Worm (Caenorhabditis elegans) whole organism, L1 larva: ENCODE measurements around the gene Y46G5A.29.

Experiments used
- C16A3.4 ChIP-seq: fragments of 150-350 bp; optimal IDR thresholded peaks from 2 replicates; lab custom pipeline; 2014; ENCODE audit warnings: missing biosample characterization, missing genetic modification characterization
- C34B4.2 ChIP-seq: sonication (generic microtip); optimal IDR thresholded peaks from 2 replicates; lab custom pipeline; 2017; ENCODE audit warnings: mild to moderate bottlenecking, missing genetic modification characterization, missing compliant biosample characterization
- Y116A8C.19 ChIP-seq: sonication (generic microtip); optimal IDR thresholded peaks from 2 replicates; lab custom pipeline; 2016; ENCODE audit warnings: missing compliant biosample characterization, missing genetic modification characterization, borderline replicate concordance
- aha-1 ChIP-seq: fragments of 150-350 bp; optimal IDR thresholded peaks from 2 replicates; lab custom pipeline; 2014; ENCODE audit warnings: missing biosample characterization, missing genetic modification characterization
- alr-1 ChIP-seq: fragments of 200-800 bp; sonication (Bioruptor generic); optimal IDR thresholded peaks from 2 replicates; lab custom pipeline; 2018; ENCODE audit warnings: borderline replicate concordance, mild to moderate bottlenecking, missing genetic modification characterization, missing compliant biosample characterization
- aly-2 ChIP-seq: fragments of 150-350 bp; optimal IDR thresholded peaks from 2 replicates; lab custom pipeline; 2014; ENCODE audit warnings: missing biosample characterization, missing genetic modification characterization
- ama-1 ChIP-seq: fragments of 150-350 bp; optimal IDR thresholded peaks from 2 replicates; lab custom pipeline; 2014
- ceh-8 ChIP-seq: fragments of 200-800 bp; sonication (Bioruptor generic); optimal IDR thresholded peaks from 2 replicates; lab custom pipeline; 2018; ENCODE audit warnings: mild to moderate bottlenecking, missing genetic modification characterization, moderate library complexity, missing compliant biosample characterization
- ceh-88 ChIP-seq: fragments of 200-800 bp; sonication (Bioruptor generic); IDR thresholded peaks from 2 replicates; pipeline ENCODE4 v1.3.6; 2022; ENCODE audit warnings: missing genetic modification characterization, missing compliant biosample characterization
- ceh-90 ChIP-seq: sonication (generic microtip); optimal IDR thresholded peaks from 2 replicates; lab custom pipeline; 2016; ENCODE audit warnings: missing genetic modification characterization, missing compliant biosample characterization
- ces-1 ChIP-seq: fragments of 150-350 bp; optimal IDR thresholded peaks from 2 replicates; lab custom pipeline; 2014; ENCODE audit warnings: missing biosample characterization, missing genetic modification reagents, missing genetic modification characterization
- dsc-1 ChIP-seq: sonication (generic microtip); optimal IDR thresholded peaks from 2 replicates; lab custom pipeline; 2016; ENCODE audit warnings: mild to moderate bottlenecking, missing genetic modification characterization, missing compliant biosample characterization
- efl-1 ChIP-seq, 4 experiments: fragments of 150-350 bp; optimal IDR thresholded peaks in 3 of 4; peaks in 1 of 4; 1 replicate in 1 of 4; 2 replicates in 3 of 4; lab custom pipeline; 2014; ENCODE audit warnings: missing biosample characterization in 2 of 4, missing genetic modification characterization in 2 of 4, missing genetic modification reagents in 2 of 4
- efl-3 ChIP-seq: fragments of 200-800 bp; sonication (Bioruptor generic); optimal IDR thresholded peaks from 2 replicates; lab custom pipeline; 2018; ENCODE audit warnings: mild to moderate bottlenecking, missing genetic modification characterization, missing compliant biosample characterization
- egl-13 ChIP-seq: sonication (generic microtip); optimal IDR thresholded peaks from 2 replicates; lab custom pipeline; 2016; ENCODE audit warnings: missing genotype, missing genetic modification reagents, missing genetic modification characterization, missing compliant biosample characterization
- egl-27 ChIP-seq, 2 experiments: fragments of 150-350 bp in 1 of 2; sonication (generic microtip); optimal IDR thresholded peaks; 3 replicates each; lab custom pipeline; 2017 to 2018; ENCODE audit warnings: missing biosample characterization in 2 of 2, missing genetic modification characterization in 2 of 2, missing genetic modification reagents in 2 of 2
- fkh-8 ChIP-seq: sonication (generic microtip); optimal IDR thresholded peaks from 2 replicates; lab custom pipeline; 2016; ENCODE audit warnings: mild to moderate bottlenecking, missing genetic modification characterization, missing compliant biosample characterization
- fos-1 ChIP-seq: fragments of 150-350 bp; optimal IDR thresholded peaks from 2 replicates; lab custom pipeline; 2014; ENCODE audit warnings: missing biosample characterization, missing genetic modification characterization
- grh-1 ChIP-seq: fragments of 200-800 bp; sonication (Bioruptor generic); IDR thresholded peaks from 2 replicates; pipeline ENCODE4 v1.3.6; 2022; ENCODE audit warnings: missing genetic modification reagents, missing genetic modification characterization, missing compliant biosample characterization
- hlh-4 ChIP-seq: sonication (generic microtip); optimal IDR thresholded peaks from 2 replicates; lab custom pipeline; 2016; ENCODE audit warnings: mild to moderate bottlenecking, missing genetic modification characterization, missing compliant biosample characterization
- hpl-2 ChIP-seq: fragments of 150-350 bp; optimal IDR thresholded peaks from 2 replicates; lab custom pipeline; 2014; ENCODE audit warnings: missing biosample characterization, missing genetic modification reagents, missing genetic modification characterization
- isw-1 ChIP-seq: fragments of 200-800 bp; sonication (Bioruptor generic); IDR thresholded peaks from 2 replicates; pipeline ENCODE4 v1.3.6; 2022; ENCODE audit warnings: missing genetic modification characterization, missing compliant biosample characterization
- jun-1 ChIP-seq: fragments of 150-350 bp; optimal IDR thresholded peaks from 2 replicates; lab custom pipeline; 2014; ENCODE audit warnings: missing biosample characterization, missing genetic modification reagents, missing genetic modification characterization
- lin-15B ChIP-seq: fragments of 150-350 bp; sonication (generic microtip); optimal IDR thresholded peaks from 3 replicates; lab custom pipeline; 2014; ENCODE audit warnings: missing biosample characterization, missing genetic modification characterization
- lin-35 ChIP-seq, 2 experiments: fragments of 150-350 bp; optimal IDR thresholded peaks; 2 replicates each; lab custom pipeline; 2014; ENCODE audit warnings: missing biosample characterization in 2 of 2, missing genetic modification characterization in 2 of 2, missing genetic modification reagents in 2 of 2
- lin-39 ChIP-seq: fragments of 150-350 bp; optimal IDR thresholded peaks from 2 replicates; lab custom pipeline; 2014; ENCODE audit warnings: missing biosample characterization, missing genetic modification reagents, missing genetic modification characterization
- lsy-2 ChIP-seq, 2 experiments: fragments of 150-350 bp; optimal IDR thresholded peaks; 2 replicates each; lab custom pipeline; 2014; ENCODE audit warnings: missing biosample characterization in 2 of 2, missing genetic modification characterization in 2 of 2
- mab-9 ChIP-seq: fragments of 200-800 bp; sonication (Bioruptor generic); IDR thresholded peaks from 2 replicates; pipeline ENCODE4 v1.3.6; 2022; ENCODE audit warnings: missing genetic modification reagents, missing genetic modification characterization, missing compliant biosample characterization
- mef-2 ChIP-seq: fragments of 150-350 bp; optimal IDR thresholded peaks from 2 replicates; lab custom pipeline; 2014; ENCODE audit warnings: missing biosample characterization, missing genetic modification characterization
- nhr-11 ChIP-seq: fragments of 150-350 bp; optimal IDR thresholded peaks from 2 replicates; lab custom pipeline; 2014; ENCODE audit warnings: missing biosample characterization, missing genetic modification characterization
- nhr-12 ChIP-seq: sonication (generic microtip); optimal IDR thresholded peaks from 2 replicates; lab custom pipeline; 2017; ENCODE audit warnings: missing biosample characterization, missing genetic modification characterization
- nhr-19 ChIP-seq: fragments of 200-800 bp; sonication (Bioruptor generic); conservative IDR thresholded peaks from 2 replicates; pipeline ENCODE4 v1.3.6; 2022; ENCODE audit warnings: missing genetic modification characterization, missing compliant biosample characterization
- nhr-20 ChIP-seq: sonication (generic microtip); optimal IDR thresholded peaks from 2 replicates; lab custom pipeline; 2016; ENCODE audit warnings: mild to moderate bottlenecking, missing genetic modification characterization, missing compliant biosample characterization
- nhr-237 ChIP-seq: fragments of 150-350 bp; optimal IDR thresholded peaks from 2 replicates; lab custom pipeline; 2014; ENCODE audit warnings: missing biosample characterization, missing genetic modification characterization
- nhr-28 ChIP-seq: fragments of 150-350 bp; optimal IDR thresholded peaks from 2 replicates; lab custom pipeline; 2014; ENCODE audit warnings: missing biosample characterization, missing genetic modification characterization
- nhr-71 ChIP-seq: sonication (generic microtip); optimal IDR thresholded peaks from 2 replicates; lab custom pipeline; 2016; ENCODE audit warnings: mild to moderate bottlenecking, missing genetic modification characterization, moderate library complexity, missing compliant biosample characterization
- nhr-76 ChIP-seq: sonication (generic microtip); optimal IDR thresholded peaks from 2 replicates; lab custom pipeline; 2017; ENCODE audit warnings: missing biosample characterization, missing genetic modification characterization
- nhr-77 ChIP-seq: fragments of 150-350 bp; optimal IDR thresholded peaks from 2 replicates; lab custom pipeline; 2014; ENCODE audit warnings: missing biosample characterization, missing genetic modification characterization
- sox-4 ChIP-seq: sonication (generic microtip); optimal IDR thresholded peaks from 2 replicates; lab custom pipeline; 2016; ENCODE audit warnings: missing genetic modification characterization, missing compliant biosample characterization
- sup-37 ChIP-seq: fragments of 200-800 bp; sonication (Bioruptor generic); optimal IDR thresholded peaks from 2 replicates; lab custom pipeline; 2018; ENCODE audit warnings: mild to moderate bottlenecking, missing genetic modification characterization, missing compliant biosample characterization
- unc-130 ChIP-seq: fragments of 150-350 bp; optimal IDR thresholded peaks from 2 replicates; lab custom pipeline; 2017; ENCODE audit warnings: missing biosample characterization, missing genetic modification characterization, inconsistent platforms
- vab-15 ChIP-seq: sonication (generic microtip); optimal IDR thresholded peaks from 2 replicates; lab custom pipeline; 2017; ENCODE audit warnings: missing genotype, mild to moderate bottlenecking, missing genetic modification characterization, missing compliant biosample characterization
- xbp-1 ChIP-seq: sonication (generic microtip); optimal IDR thresholded peaks from 2 replicates; lab custom pipeline; 2016; ENCODE audit warnings: missing genetic modification characterization, missing compliant biosample characterization

The Y46G5A.29 gene

ce11 chrII:12840057-12840456 lies 15.9 kb upstream of the Y46G5A.29 start, which contains the start of gene lgc-35:
Gene lgc-35 (minus strand): TSS chrII:12840157.
- no peak for TF ChIP-seq Y116A8C.19 (tag; lab: Kevin White, UChicago)
- no peak for TF ChIP-seq vab-15 (tag; lab: Kevin White, UChicago)
- no peak for TF ChIP-seq lin-39
- no peak for TF ChIP-seq mab-9 (GFP tag; lab: Robert Waterston, UW)
- no peak for TF ChIP-seq isw-1
- TF ChIP-seq nhr-12: no peak
- no peak for TF ChIP-seq egl-27 (tag; optimal IDR thresholded peaks at IDR 0.05; lab: Kevin White, UChicago)
- TF ChIP-seq sup-37 (GFP tag; lab: Kevin White, UChicago): no peak
- no peak for TF ChIP-seq dsc-1 (tag; lab: Kevin White, UChicago)
- no peak for TF ChIP-seq C34B4.2 (tag; lab: Kevin White, UChicago)
- TF ChIP-seq ceh-90 (tag; lab: Kevin White, UChicago): no peak
- TF ChIP-seq nhr-77: no peak
- TF ChIP-seq ces-1 (GFP tag; lab: Kevin White, UChicago): no peak
- TF ChIP-seq nhr-28 (tag; lab: Kevin White, UChicago): no peak
- no peak for TF ChIP-seq alr-1 (tag; lab: Kevin White, UChicago)
- TF ChIP-seq lsy-2 (tag; optimal IDR thresholded peaks at IDR 0.05; lab: Kevin White, UChicago): no peak
- no peak for TF ChIP-seq ceh-8 (GFP tag; lab: Kevin White, UChicago)
- no peak for TF ChIP-seq nhr-19 (GFP tag; lab: Robert Waterston, UW)
- TF ChIP-seq xbp-1 (tag; lab: Kevin White, UChicago): no peak
- TF ChIP-seq, all 84 proteins: peak for 0

ce11 chrII:12847736-12848135 lies 8.3 kb upstream of the Y46G5A.29 start, which contains the start of gene pes-10:
Gene pes-10 (minus strand): TSS chrII:12847836.
- TF ChIP-seq nhr-11 (tag; lab: Kevin White, UChicago) (no peak), ama-1 (lab: Kevin White, UChicago) (no peak), lin-35 (GFP tag; optimal IDR thresholded peaks at IDR 0.05; lab: Kevin White, UChicago) (no peak), lin-15B (tag; lab: Kevin White, UChicago) (no peak), nhr-28 (tag; lab: Kevin White, UChicago) (no peak), alr-1 (tag; lab: Kevin White, UChicago) (no peak), egl-13 (tag; lab: Kevin White, UChicago) (no peak), efl-3 (GFP tag; lab: Kevin White, UChicago) (no peak), hlh-4 (tag; lab: Kevin White, UChicago) (no peak), efl-1 (optimal IDR thresholded peaks at IDR 0.05; lab: Kevin White, UChicago) (no peak), efl-1 (GFP tag; optimal IDR thresholded peaks at IDR 0.05 in 1 of 2; lab: Kevin White, UChicago) (no peak), hpl-2 (no peak), mab-9 (GFP tag; lab: Robert Waterston, UW) (no peak), nhr-237 (no peak), mef-2 (tag; lab: Kevin White, UChicago) (no peak), C16A3.4 (no peak), aha-1 (no peak), nhr-77 (no peak), unc-130 (tag; lab: Kevin White, UChicago) (no peak)

DNA sequence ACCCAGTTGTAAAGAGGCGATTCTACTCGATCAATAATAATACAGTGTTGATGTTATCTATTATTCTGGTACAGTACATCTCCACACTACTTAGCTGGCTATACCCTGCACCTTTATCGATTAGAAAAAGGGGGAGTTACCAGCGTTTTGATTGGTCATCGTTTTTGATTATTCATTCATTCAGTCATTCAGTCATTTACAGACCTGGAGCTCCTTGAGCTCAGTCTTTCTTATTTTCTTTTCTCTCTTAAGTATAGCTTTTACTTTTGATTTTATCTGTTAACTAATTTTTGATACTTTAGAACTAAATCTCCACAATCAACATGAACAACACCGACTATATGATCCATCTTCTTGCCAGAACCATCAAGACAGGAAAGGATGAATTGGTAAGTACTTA lies 5.9 kb upstream of the Y46G5A.29 start, which contains the start of gene Y46G5A.28:
Gene Y46G5A.28 (plus strand): TSS at position 301 of the 400 bp plus-strand sequence.
- no peak for TF ChIP-seq jun-1 (tag; lab: Kevin White, UChicago)
- TF ChIP-seq ceh-88 (GFP tag; lab: Robert Waterston, UW): no peak
- no peak for TF ChIP-seq nhr-19 (GFP tag; lab: Robert Waterston, UW)
- no peak for TF ChIP-seq aly-2
- no peak for TF ChIP-seq sox-4
- TF ChIP-seq nhr-20: no peak
- no peak for TF ChIP-seq grh-1 (GFP tag; lab: Robert Waterston, UW)
- TF ChIP-seq nhr-76 (tag; lab: Kevin White, UChicago): no peak
- no peak for TF ChIP-seq fkh-8 (tag; lab: Kevin White, UChicago)
- TF ChIP-seq C16A3.4: no peak
- TF ChIP-seq nhr-71 (tag; lab: Kevin White, UChicago): no peak
- no peak for TF ChIP-seq unc-130 (tag; lab: Kevin White, UChicago)
- no peak for TF ChIP-seq egl-13 (tag; lab: Kevin White, UChicago)
- TF ChIP-seq mef-2 (tag; lab: Kevin White, UChicago): no peak
- TF ChIP-seq fos-1 (tag; lab: Kevin White, UChicago): no peak
